Worm (Caenorhabditis elegans) whole organism, dauer: ENCODE data around the gene pink-1.

Source experiments
- unc-62 ChIP-seq: sonication (generic microtip); optimal IDR thresholded peaks from 2 replicates; lab custom pipeline; 2017; ENCODE audit warnings: missing biosample characterization, missing genetic modification reagents, missing genetic modification characterization

The pink-1 gene

ce11 chrII:5395594-5395993 is at the start of gene pink-1:
Gene pink-1, minus strand, starts transcription at chrII:5395694.
- TF ChIP-seq unc-62, result no peak

ce11 chrII:5437586-5437985 is 42.1 kb upstream of the pink-1 start, which contains the start of gene F07F6.1:
Gene F07F6.1, plus strand, starts transcription at chrII:5437886.
- no peak for TF ChIP-seq unc-62

ce11 chrII:5436833-5437232 is 41.3 kb upstream of the pink-1 start, which contains the start of gene dct-5:
Gene dct-5, minus strand, starts transcription at chrII:5436933.
- no peak for TF ChIP-seq unc-62

- TF ChIP-seq unc-62, result no peak
Measured at ce11 chrII:5433069-5433468, 37.6 kb upstream of the pink-1 start, which contains the start of gene srx-114. Gene srx-114, minus strand, starts transcription at chrII:5433169.

ce11 chrII:5429522-5430257 is 34.2 kb upstream of the pink-1 start, which contains the start of the genes F07F6.4 and F07F6.2:
Gene F07F6.4, minus strand, starts transcription at chrII:5429572.
Gene F07F6.2, plus strand, starts transcription at chrII:5430207.
- TF ChIP-seq unc-62, result no peak

ce11 chrII:5426470-5426869 is 31.0 kb upstream of the pink-1 start:
- no peak for TF ChIP-seq unc-62

ce11 chrII:5426054-5426453 is 30.6 kb upstream of the pink-1 start:
- no peak for TF ChIP-seq unc-62

- no peak for TF ChIP-seq unc-62
Measured at ce11 chrII:5425633-5426032, 30.1 kb upstream of the pink-1 start, which contains the start of gene F07F6.8. Gene F07F6.8, minus strand, starts transcription at chrII:5425733.

ce11 chrII:5423832-5424231 is 28.3 kb upstream of the pink-1 start, which contains the start of gene F07F6.7:
Gene F07F6.7, minus strand, starts transcription at chrII:5423858.
- TF ChIP-seq unc-62, result no peak

- no peak for TF ChIP-seq unc-62
Measured at ce11 chrII:5420947-5421614, 25.6 kb upstream of the pink-1 start, which contains the start of gene tofu-6. Gene tofu-6, plus strand, starts transcription at chrII:5421248.

ce11 chrII:5418929-5419328 is 23.4 kb upstream of the pink-1 start, which contains the start of gene EEED8.15:
Gene EEED8.15, plus strand, starts transcription at chrII:5419229.
- no peak for TF ChIP-seq unc-62

- TF ChIP-seq unc-62, result no peak
Measured at ce11 chrII:5418317-5418716, 22.8 kb upstream of the pink-1 start.

- TF ChIP-seq unc-62, result no peak
Measured at ce11 chrII:5417905-5418304, 22.4 kb upstream of the pink-1 start.

ce11 chrII:5416204-5416764 is 20.8 kb upstream of the pink-1 start, which contains the start of gene EEED8.2:
Gene EEED8.2, plus strand, starts transcription at chrII:5416714.
- no peak for TF ChIP-seq unc-62

- TF ChIP-seq unc-62, result no peak
Measured at ce11 chrII:5414040-5414439, 18.5 kb upstream of the pink-1 start, which contains the start of the genes EEED8.14 and EEED8.3. Gene EEED8.14, minus strand, starts transcription at chrII:5414052. Gene EEED8.3, plus strand, starts transcription at chrII:5414276.

- no peak for TF ChIP-seq unc-62
Measured at ce11 chrII:5412467-5412866, 17.0 kb upstream of the pink-1 start, which contains the start of the genes EEED8.13 and EEED8.18. Gene EEED8.13, minus strand, starts transcription at chrII:5412567. Gene EEED8.18, minus strand, starts transcription at chrII:5412610.

- no peak for TF ChIP-seq unc-62
Measured at ce11 chrII:5408924-5409323, 13.4 kb upstream of the pink-1 start, which contains the start of the genes EEED8.12 and EEED8.4. Gene EEED8.12, minus strand, starts transcription at chrII:5409024. Gene EEED8.4, plus strand, starts transcription at chrII:5409319.
